Fruit fly (Drosophila melanogaster) whole organism, embryonic: ENCODE results near the gene CG5500.
A peak's percentile ranks its signal among the peaks of the same experiment; 100 is the strongest.

Experiments used
- Antp ChIP-seq: fragments of 200-800 bp; sonication (Bioruptor generic); optimal IDR thresholded peaks from 3 replicates; lab custom pipeline; 2016; ENCODE audit warnings: missing biosample characterization, missing genetic modification characterization
- Atf-2 ChIP-seq: fragments of 200-800 bp; sonication (Bioruptor generic); optimal IDR thresholded peaks from 2 replicates; lab custom pipeline; 2016; ENCODE audit warnings: missing biosample characterization, missing genetic modification characterization
- B-H2 ChIP-seq: fragments of 200-800 bp; sonication (Bioruptor generic); optimal IDR thresholded peaks from 2 replicates; lab custom pipeline; 2018; ENCODE audit warnings: missing biosample characterization, mild to moderate bottlenecking, missing genetic modification characterization
- CG10543 ChIP-seq: fragments of 200-800 bp; sonication (Bioruptor generic); optimal IDR thresholded peaks from 3 replicates; lab custom pipeline; 2017; ENCODE audit warnings: missing biosample characterization, mild to moderate bottlenecking, missing genetic modification characterization, moderate library complexity
- CG10959 ChIP-seq: fragments of 200-800 bp; sonication (Bioruptor generic); IDR thresholded peaks from 2 replicates; pipeline ENCODE4 v1.3.6; 2022; ENCODE audit warnings: missing biosample characterization, missing genetic modification characterization
- CG10979 ChIP-seq: fragments of 200-800 bp; sonication (Bioruptor generic); optimal IDR thresholded peaks from 2 replicates; lab custom pipeline; 2018; ENCODE audit warnings: missing biosample characterization, mild to moderate bottlenecking, missing genetic modification characterization, moderate library complexity
- CG11560 ChIP-seq: fragments of 200-800 bp; sonication (Bioruptor generic); IDR thresholded peaks from 3 replicates; pipeline ENCODE4 v1.3.6; 2022; ENCODE audit warnings: missing biosample characterization, missing genetic modification characterization
- CG11695 ChIP-seq: fragments of 200-800 bp; sonication (Bioruptor generic); IDR thresholded peaks from 3 replicates; pipeline ENCODE4 v1.3.6; 2022; ENCODE audit warnings: missing biosample characterization, missing genetic modification characterization
- CG1233 ChIP-seq: fragments of 200-800 bp; sonication (Bioruptor generic); optimal IDR thresholded peaks from 4 replicates; lab custom pipeline; 2018; ENCODE audit warnings: missing biosample characterization, mild to moderate bottlenecking, missing genetic modification characterization
- CG12659 ChIP-seq: fragments of 200-800 bp; sonication (Bioruptor generic); optimal IDR thresholded peaks from 3 replicates; lab custom pipeline; 2017; ENCODE audit warnings: mild to moderate bottlenecking, missing biosample characterization, missing genetic modification reagents, missing genetic modification characterization
- CG12769 ChIP-seq: fragments of 200-800 bp; sonication (Bioruptor generic); optimal IDR thresholded peaks from 2 replicates; lab custom pipeline; 2019; ENCODE audit warnings: missing biosample characterization, mild to moderate bottlenecking, missing genetic modification characterization, moderate library complexity
- CG13123 ChIP-seq: fragments of 200-800 bp; sonication (Bioruptor generic); optimal IDR thresholded peaks from 2 replicates; lab custom pipeline; 2016; ENCODE audit warnings: missing biosample characterization, missing genetic modification characterization
- CG14014 ChIP-seq: fragments of 200-800 bp; sonication (Bioruptor generic); IDR thresholded peaks from 2 replicates; pipeline ENCODE4 v1.3.6; 2022; ENCODE audit warnings: missing biosample characterization, missing genetic modification characterization
- CG15073 ChIP-seq: fragments of 200-800 bp; sonication (Bioruptor generic); optimal IDR thresholded peaks from 2 replicates; lab custom pipeline; 2016; ENCODE audit warnings: missing biosample characterization, missing genetic modification characterization
- CG1529 ChIP-seq: fragments of 200-800 bp; sonication (Bioruptor generic); optimal IDR thresholded peaks from 3 replicates; lab custom pipeline; 2018; ENCODE audit warnings: missing biosample characterization, missing genetic modification characterization
- CG18011 ChIP-seq: fragments of 200-800 bp; sonication (Bioruptor generic); optimal IDR thresholded peaks from 2 replicates; lab custom pipeline; 2017; ENCODE audit warnings: missing biosample characterization, missing genetic modification characterization, mild to moderate bottlenecking, moderate library complexity, missing genotype
- CG3065 ChIP-seq: fragments of 200-800 bp; sonication (Bioruptor generic); optimal IDR thresholded peaks from 2 replicates; lab custom pipeline; 2016; ENCODE audit warnings: missing biosample characterization, missing genetic modification characterization
- CG3163 ChIP-seq: fragments of 200-800 bp; sonication (Bioruptor generic); optimal IDR thresholded peaks from 3 replicates; lab custom pipeline; 2016; ENCODE audit warnings: missing biosample characterization, missing genetic modification characterization
- CG4854 ChIP-seq: fragments of 200-800 bp; sonication (Bioruptor generic); optimal IDR thresholded peaks from 2 replicates; lab custom pipeline; 2016; ENCODE audit warnings: missing biosample characterization, missing genetic modification characterization, inconsistent platforms
- CG7839 ChIP-seq: fragments of 200-800 bp; sonication (Bioruptor generic); optimal IDR thresholded peaks from 3 replicates; lab custom pipeline; 2018; ENCODE audit warnings: missing biosample characterization, mild to moderate bottlenecking, missing genetic modification characterization, moderate library complexity
- Camta ChIP-seq: fragments of 200-800 bp; sonication (Bioruptor generic); optimal IDR thresholded peaks from 2 replicates; lab custom pipeline; 2016; ENCODE audit warnings: missing biosample characterization, missing genetic modification characterization
- CkIIα-i1 ChIP-seq: fragments of 200-800 bp; sonication (Bioruptor generic); IDR thresholded peaks from 2 replicates; pipeline ENCODE4 v1.3.6; 2022; ENCODE audit warnings: missing biosample characterization, missing genetic modification characterization
- CoRest ChIP-seq: fragments of 200-800 bp; sonication (Bioruptor generic); optimal IDR thresholded peaks from 3 replicates; lab custom pipeline; 2018; ENCODE audit warnings: missing biosample characterization, mild to moderate bottlenecking, missing genetic modification characterization, moderate library complexity
- Dad ChIP-seq: fragments of 200-800 bp; sonication (Bioruptor generic); optimal IDR thresholded peaks from 3 replicates; lab custom pipeline; 2016; ENCODE audit warnings: missing biosample characterization, missing genetic modification characterization
- HLH3B ChIP-seq: fragments of 200-800 bp; sonication (Bioruptor generic); IDR thresholded peaks from 2 replicates; pipeline ENCODE4 v1.3.6; 2022; ENCODE audit warnings: missing biosample characterization, missing genetic modification characterization
- HLHmδ ChIP-seq: fragments of 200-800 bp; sonication (Bioruptor generic); optimal IDR thresholded peaks from 2 replicates; lab custom pipeline; 2018; ENCODE audit warnings: missing biosample characterization, mild to moderate bottlenecking, missing genetic modification characterization, moderate library complexity
- Hand ChIP-seq: fragments of 200-800 bp; sonication (Bioruptor generic); optimal IDR thresholded peaks from 2 replicates; lab custom pipeline; 2017; ENCODE audit warnings: mild to moderate bottlenecking, missing biosample characterization, missing genetic modification reagents, missing genetic modification characterization
- Mad ChIP-seq: fragments of 200-800 bp; sonication (Bioruptor generic); optimal IDR thresholded peaks from 2 replicates; lab custom pipeline; 2016; ENCODE audit warnings: missing biosample characterization, missing genetic modification characterization
- Max ChIP-seq: fragments of 200-800 bp; sonication (Bioruptor generic); optimal IDR thresholded peaks from 2 replicates; lab custom pipeline; 2016; ENCODE audit warnings: missing biosample characterization, mild to moderate bottlenecking, missing genetic modification characterization
- NFAT ChIP-seq: fragments of 200-800 bp; sonication (Bioruptor generic); IDR thresholded peaks from 2 replicates; pipeline ENCODE4 v1.3.6; 2022; ENCODE audit warnings: missing biosample characterization, missing genetic modification characterization
- NfI ChIP-seq: fragments of 200-800 bp; sonication (Bioruptor generic); optimal IDR thresholded peaks from 3 replicates; lab custom pipeline; 2018; ENCODE audit warnings: missing biosample characterization, mild to moderate bottlenecking, missing genetic modification characterization, moderate library complexity
- Poxn ChIP-seq: fragments of 200-800 bp; sonication (Bioruptor generic); IDR thresholded peaks from 2 replicates; pipeline ENCODE4 v1.3.6; 2022; ENCODE audit warnings: missing biosample characterization, missing genetic modification characterization
- Ravus ChIP-seq: fragments of 200-800 bp; sonication (Bioruptor generic); IDR thresholded peaks from 2 replicates; pipeline ENCODE4 v1.3.6; 2022; ENCODE audit warnings: missing biosample characterization, missing genetic modification characterization
- aop ChIP-seq: fragments of 200-800 bp; sonication (Bioruptor generic); IDR thresholded peaks from 2 replicates; pipeline ENCODE4 v1.3.6; 2022; ENCODE audit warnings: missing biosample characterization, missing genetic modification characterization
- ap ChIP-seq: fragments of 200-800 bp; sonication (Bioruptor generic); IDR thresholded peaks from 2 replicates; pipeline ENCODE4 v1.3.6; 2022; ENCODE audit warnings: missing biosample characterization, missing genetic modification characterization
- bbx ChIP-seq: fragments of 200-800 bp; sonication (Bioruptor generic); IDR thresholded peaks from 2 replicates; pipeline ENCODE4 v1.3.6; 2022; ENCODE audit warnings: missing biosample characterization, missing genetic modification characterization; ENCODE audit not compliant: partially characterized antibody
- btn ChIP-seq: fragments of 200-800 bp; sonication (Bioruptor generic); optimal IDR thresholded peaks from 2 replicates; lab custom pipeline; 2016; ENCODE audit warnings: missing biosample characterization, missing genetic modification characterization
- cad ChIP-seq: fragments of >200 bp; optimal IDR thresholded peaks from 2 replicates; lab custom pipeline; 2017; ENCODE audit warnings: missing biosample characterization, missing genetic modification characterization
- caup ChIP-seq: fragments of 200-800 bp; sonication (Bioruptor generic); optimal IDR thresholded peaks from 3 replicates; lab custom pipeline; 2017; ENCODE audit warnings: missing biosample characterization, mild to moderate bottlenecking, missing genetic modification characterization, moderate library complexity; ENCODE audit not compliant: severe bottlenecking
- exex ChIP-seq: fragments of 200-800 bp; sonication (Bioruptor generic); optimal IDR thresholded peaks from 4 replicates; lab custom pipeline; 2018; ENCODE audit warnings: missing biosample characterization, mild to moderate bottlenecking, missing genetic modification characterization, moderate library complexity
- gce ChIP-seq: fragments of 200-800 bp; sonication (Bioruptor generic); IDR thresholded peaks from 3 replicates; pipeline ENCODE4 v1.3.6; 2022; ENCODE audit warnings: missing biosample characterization, missing genetic modification characterization
- grn ChIP-seq: fragments of 200-800 bp; sonication (Bioruptor generic); optimal IDR thresholded peaks from 3 replicates; lab custom pipeline; 2017; ENCODE audit warnings: missing biosample characterization, missing genetic modification characterization
- gsb ChIP-seq: fragments of 200-800 bp; sonication (Bioruptor generic); IDR thresholded peaks from 2 replicates; pipeline ENCODE4 v1.3.6; 2022; ENCODE audit warnings: missing biosample characterization, missing genetic modification characterization
- lab ChIP-seq: fragments of 200-800 bp; sonication (Bioruptor generic); optimal IDR thresholded peaks from 3 replicates; lab custom pipeline; 2017; ENCODE audit warnings: missing biosample characterization, missing genetic modification characterization, mild to moderate bottlenecking, moderate library complexity, missing genetic modification reagents
- lov ChIP-seq, 2 experiments: fragments of 200-800 bp in 1 of 2; fragments of >200 bp in 1 of 2; sonication (Bioruptor generic) in 1 of 2; IDR thresholded peaks in 1 of 2; optimal IDR thresholded peaks in 1 of 2; 2 replicates in 1 of 2; 3 replicates in 1 of 2; pipeline versions ENCODE4 v1.3.6 to Lab custom; 2017 to 2022; ENCODE audit warnings: missing biosample characterization in 1 of 2, missing genetic modification characterization in 1 of 2
- otp ChIP-seq: fragments of 200-800 bp; sonication (Bioruptor generic); IDR thresholded peaks from 3 replicates; pipeline ENCODE4, ENCODE4 v1.3.6; 2022; ENCODE audit warnings: missing biosample characterization, missing genetic modification characterization
- ranshi ChIP-seq: fragments of 200-800 bp; sonication (Bioruptor generic); IDR thresholded peaks from 2 replicates; pipeline ENCODE4 v1.3.6; 2022; ENCODE audit warnings: missing biosample characterization, missing genetic modification characterization
- sc ChIP-seq, 3 experiments: fragments of >200 bp in 2 of 3; fragments of 200-800 bp in 1 of 3; sonication (Bioruptor generic) in 1 of 3; optimal IDR thresholded peaks; 2 replicates in 2 of 3; 3 replicates in 1 of 3; lab custom pipeline; 2017; ENCODE audit warnings: mild to moderate bottlenecking in 1 of 3, missing biosample characterization in 1 of 3, missing genetic modification characterization in 1 of 3, missing genetic modification reagents in 1 of 3
- sr ChIP-seq: fragments of 200-800 bp; sonication (Bioruptor generic); IDR thresholded peaks from 3 replicates; pipeline ENCODE4 v1.3.6; 2022; ENCODE audit warnings: missing biosample characterization, missing genetic modification characterization
- trem ChIP-seq: fragments of 200-800 bp; optimal IDR thresholded peaks from 3 replicates; lab custom pipeline; 2019; ENCODE audit warnings: missing biosample characterization, mild to moderate bottlenecking, missing genetic modification characterization, moderate library complexity
- z ChIP-seq: fragments of 200-800 bp; sonication (Bioruptor generic); IDR thresholded peaks from 3 replicates; pipeline ENCODE4 v1.3.6; 2022; ENCODE audit warnings: missing biosample characterization, missing genetic modification characterization

CG5500 gene

dm6 chr3R:26912615-26913014, 36.2 kb downstream of the CG5500 start, which contains the start of gene Ets97D (continued):
- TF ChIP-seq CG10979 (tag; lab: Kevin White, UChicago): no peak
- TF ChIP-seq CG1529 (GFP tag; lab: Kevin White, UChicago): no peak
- TF ChIP-seq Max: no peak
- no peak for TF ChIP-seq CG18011
- TF ChIP-seq CG13123 (GFP tag; lab: Kevin White, UChicago): no peak
- TF ChIP-seq HLHmδ (GFP tag; lab: Kevin White, UChicago): no peak
- TF ChIP-seq grn (GFP tag; lab: Kevin White, UChicago): no peak
- TF ChIP-seq B-H2 (GFP tag; lab: Kevin White, UChicago): peak; percentile 25
- TF ChIP-seq CG3163 (GFP tag; lab: Kevin White, UChicago): no peak
- no peak for TF ChIP-seq Camta (GFP tag; lab: Kevin White, UChicago)
- no peak for TF ChIP-seq lov (optimal IDR thresholded peaks at IDR 0.05; lab: Kevin White, UChicago)
- TF ChIP-seq lov (GFP tag; IDR thresholded peaks at IDR 0.05; lab: Robert Waterston, UW): no peak
- no peak for TF ChIP-seq z
- peak; percentile 38 for TF ChIP-seq CoRest
- TF ChIP-seq Mad (GFP tag; lab: Kevin White, UChicago): no peak
- TF ChIP-seq CG12659 (GFP tag; lab: Kevin White, UChicago): peak; percentile 43
- TF ChIP-seq ap (GFP tag; lab: Robert Waterston, UW): no peak
- TF ChIP-seq otp (GFP tag; lab: Robert Waterston, UW): no peak
- no peak for TF ChIP-seq CG15073 (GFP tag; lab: Kevin White, UChicago)
- TF ChIP-seq sr (GFP tag; lab: Robert Waterston, UW): no peak
- TF ChIP-seq trem: peak; percentile 48
- TF ChIP-seq CG10959: no peak
- TF ChIP-seq gce (GFP tag; lab: Robert Waterston, UW): no peak
- no peak for TF ChIP-seq HLH3B
- TF ChIP-seq CG7839: no peak
- no peak for TF ChIP-seq CG11560 (tag; lab: Robert Waterston, UW)
- TF ChIP-seq btn (GFP tag; lab: Kevin White, UChicago): no peak
- no peak for TF ChIP-seq Dad
- TF ChIP-seq bbx (GFP tag; lab: Robert Waterston, UW): no peak; the same call in 1 of the 2 replicates
- no peak for TF ChIP-seq ranshi (GFP tag; lab: Robert Waterston, UW)
- no peak for TF ChIP-seq sc (optimal IDR thresholded peaks at IDR 0.05; lab: Kevin White, UChicago)
- TF ChIP-seq sc (GFP tag; optimal IDR thresholded peaks at IDR 0.05; lab: Kevin White, UChicago): no peak
- no peak for TF ChIP-seq CG10543
- no peak for TF ChIP-seq Antp (GFP tag; lab: Kevin White, UChicago)
- no peak for TF ChIP-seq CG3065 (GFP tag; lab: Kevin White, UChicago)
- TF ChIP-seq NfI (GFP tag; lab: Kevin White, UChicago): no peak
- TF ChIP-seq Poxn: no peak
- TF ChIP-seq Hand (GFP tag; lab: Kevin White, UChicago): no peak
- no peak for TF ChIP-seq cad (GFP tag; lab: Kevin White, UChicago)
- TF ChIP-seq lab (GFP tag; lab: Kevin White, UChicago): no peak
- no peak for TF ChIP-seq caup (GFP tag; lab: Kevin White, UChicago)
- no peak for TF ChIP-seq exex (tag; lab: Kevin White, UChicago)
- no peak for TF ChIP-seq aop (GFP tag; lab: Robert Waterston, UW)
- no peak for TF ChIP-seq CkIIα-i1
- no peak for TF ChIP-seq NFAT
- peak; percentile 8 for TF ChIP-seq CG12769 (tag; lab: Kevin White, UChicago)
- no peak for TF ChIP-seq CG14014
- TF ChIP-seq Atf-2 (GFP tag; lab: Kevin White, UChicago): no peak
- TF ChIP-seq gsb (GFP tag; lab: Robert Waterston, UW): no peak
- no peak for TF ChIP-seq CG11695
- TF ChIP-seq Ravus: no peak
- TF ChIP-seq CG4854 (GFP tag; lab: Kevin White, UChicago): no peak
- no peak for TF ChIP-seq CG1233 (GFP tag; lab: Kevin White, UChicago)
